Worm (Caenorhabditis elegans): ENCODE data around the gene Y105C5B.17.

DNA sequence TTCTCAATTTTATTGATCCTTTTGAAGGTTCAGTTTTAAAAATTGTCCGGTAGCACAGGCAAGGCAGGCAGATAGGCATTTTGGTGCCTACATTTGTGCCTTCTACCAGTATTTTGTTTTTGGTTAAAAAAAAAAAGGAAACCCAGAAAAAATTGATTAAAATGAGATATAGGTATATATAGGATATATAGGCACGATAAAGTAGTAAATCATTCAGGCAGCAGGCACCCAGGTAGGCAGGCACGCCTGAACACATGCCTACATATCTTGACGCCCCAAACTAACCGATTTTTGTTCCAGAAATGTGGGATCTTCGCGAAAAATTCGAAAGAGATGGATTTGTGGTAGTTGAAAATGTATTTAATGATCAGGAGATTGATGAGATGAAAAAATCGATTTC lies 32.6 kb upstream of the Y105C5B.17 start, which contains the start of gene Y105C5B.9:
- no peak for TF ChIP-seq unc-62 (GFP tag; optimal IDR thresholded peaks at IDR 0.05)
- no peak for TF ChIP-seq sptf-1 (tag; optimal IDR thresholded peaks at IDR 0.05)
- no peak for TF ChIP-seq ceh-83 (GFP tag; optimal IDR thresholded peaks at IDR 0.05)
- TF ChIP-seq lin-32 (GFP tag; optimal IDR thresholded peaks at IDR 0.05): no peak
- TF ChIP-seq tbx-8 (GFP tag; optimal IDR thresholded peaks at IDR 0.05): no peak
- TF ChIP-seq ztf-11 (tag; optimal IDR thresholded peaks at IDR 0.05): no peak
- no peak for TF ChIP-seq snpc-4 (tag; optimal IDR thresholded peaks at IDR 0.05)
